Worm (Caenorhabditis elegans) whole organism, L4/young adult: ENCODE results near the gene pcca-1.
"Not testable (repeated sequence)": the region's sequence is repeated elsewhere in the genome, so short reads cannot be mapped to it uniquely, and the experiment has no call there.

Experiments
- W03F9.2 ChIP-seq: fragments of 150-350 bp; optimal IDR thresholded peaks from 2 replicates; lab custom pipeline; 2014; ENCODE audit warnings: missing biosample characterization, missing genetic modification characterization
- dao-5 ChIP-seq: sonication (generic microtip); optimal IDR thresholded peaks from 2 replicates; lab custom pipeline; 2016; ENCODE audit warnings: missing genotype, missing genetic modification characterization, moderate library complexity, missing compliant biosample characterization
- him-1 ChIP-seq: sonication (generic microtip); optimal IDR thresholded peaks from 2 replicates; lab custom pipeline; 2016; ENCODE audit warnings: missing genotype, missing genetic modification reagents, missing genetic modification characterization, missing compliant biosample characterization

The pcca-1 gene

DNA sequence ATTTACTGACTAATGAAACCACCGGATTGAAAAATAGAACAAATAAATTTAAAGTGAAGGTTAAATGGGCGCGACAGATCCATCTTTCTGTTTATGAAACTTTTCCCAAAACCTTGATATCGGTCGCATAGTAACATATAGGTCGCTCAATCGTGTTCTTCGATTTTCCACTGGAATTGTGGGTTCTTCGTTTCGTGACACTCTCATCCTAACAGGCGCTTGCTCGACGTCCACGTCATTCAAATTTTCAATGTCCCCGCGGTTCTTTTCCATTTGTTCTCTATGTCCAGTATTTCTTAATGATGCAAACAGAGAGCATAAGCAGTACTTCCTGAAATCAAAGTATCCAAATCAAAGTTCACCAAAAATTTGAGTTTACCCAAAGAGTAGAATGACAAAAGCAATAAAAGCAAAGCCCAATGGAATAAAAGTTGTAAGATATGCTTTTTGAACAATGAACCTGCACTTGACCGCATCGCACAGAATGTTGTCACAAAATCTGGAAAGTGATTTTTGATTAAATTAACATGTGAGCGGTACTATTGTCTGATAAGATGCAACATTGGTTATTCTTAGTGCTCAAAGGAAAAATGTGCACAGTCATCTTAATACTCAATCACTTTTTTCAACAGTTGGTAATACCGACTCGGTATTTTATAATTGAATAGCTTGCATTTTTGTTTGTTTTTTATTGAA lies 6.8 kb upstream of the pcca-1 start, which contains the start of gene F27D9.13:
F27D9.13 (minus strand) TSS at position 51 of the 696 bp plus-strand sequence.
- TF ChIP-seq him-1 (tag; lab: Kevin White, UChicago) (no peak), W03F9.2 (tag; lab: Kevin White, UChicago) (no peak), dao-5 (tag; lab: Kevin White, UChicago) (no peak)

DNA sequence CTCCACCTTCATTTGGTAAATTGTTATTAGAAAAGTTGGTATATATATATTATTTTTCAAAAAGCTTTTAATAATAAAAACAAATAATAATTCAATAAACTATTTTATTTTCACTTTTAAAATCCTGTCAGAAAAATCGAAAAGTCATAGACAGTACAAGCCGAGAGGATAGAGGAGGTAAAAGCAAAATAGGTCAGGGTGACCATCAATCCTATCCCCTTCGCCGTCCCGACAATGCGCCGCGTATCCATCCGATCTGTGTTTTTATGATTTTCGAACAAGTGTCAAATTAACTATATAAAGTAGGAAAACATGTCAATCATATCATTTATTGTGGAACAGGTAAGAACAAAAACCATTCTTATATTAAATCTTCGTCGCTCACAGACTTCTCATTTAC lies 4.6 kb upstream of the pcca-1 start:
- no peak for TF ChIP-seq him-1 (tag; lab: Kevin White, UChicago)
- TF ChIP-seq W03F9.2 (tag; lab: Kevin White, UChicago): no peak
- no peak for TF ChIP-seq dao-5 (tag; lab: Kevin White, UChicago)

DNA sequence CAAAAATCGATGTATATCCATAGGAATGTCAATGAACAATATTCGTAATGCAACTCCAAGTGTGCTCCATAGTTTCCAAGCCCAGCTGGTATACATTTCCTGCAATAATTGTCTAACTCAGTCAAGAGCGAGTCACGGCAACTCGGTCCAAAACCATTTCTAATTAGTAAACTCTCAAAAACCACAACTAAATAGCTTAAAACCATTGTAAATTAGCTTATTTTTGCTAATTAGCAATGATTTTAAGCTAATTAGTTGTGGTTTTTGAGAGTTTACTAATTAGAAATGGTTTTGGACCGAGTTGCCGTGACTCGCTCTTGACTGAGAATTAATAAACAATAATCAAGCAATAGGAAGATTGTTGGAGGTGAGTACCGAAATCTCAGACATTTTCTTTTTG lies 4.0 kb upstream of the pcca-1 start, which contains the start of gene dhs-29:
dhs-29 (minus strand) TSS at position 101 of the 400 bp plus-strand sequence.
- TF ChIP-seq W03F9.2, him-1, dao-5 (tag; lab: Kevin White, UChicago): not testable (repeated sequence)

DNA sequence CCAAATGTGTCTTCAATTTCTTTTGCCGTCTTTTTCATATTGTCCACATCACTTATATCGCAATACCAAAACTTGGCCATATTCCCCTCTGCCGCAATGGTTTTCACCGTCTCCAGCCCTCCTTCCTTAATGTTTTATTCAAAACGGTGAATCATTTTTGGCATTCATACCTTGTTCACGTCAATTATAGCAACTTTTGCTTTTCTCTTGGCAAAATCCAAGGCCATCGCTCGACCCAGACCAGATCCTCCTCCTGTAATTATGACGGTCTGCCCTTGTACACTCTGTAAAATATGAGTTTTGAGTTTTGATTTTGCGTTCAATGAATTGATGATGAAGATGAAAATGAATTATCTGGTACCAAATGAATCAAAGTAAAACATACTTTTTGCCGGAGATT lies 3.6 kb upstream of the pcca-1 start:
- TF ChIP-seq him-1 (tag; lab: Kevin White, UChicago) (no peak), W03F9.2 (tag; lab: Kevin White, UChicago) (no peak), dao-5 (tag; lab: Kevin White, UChicago) (no peak)

DNA sequence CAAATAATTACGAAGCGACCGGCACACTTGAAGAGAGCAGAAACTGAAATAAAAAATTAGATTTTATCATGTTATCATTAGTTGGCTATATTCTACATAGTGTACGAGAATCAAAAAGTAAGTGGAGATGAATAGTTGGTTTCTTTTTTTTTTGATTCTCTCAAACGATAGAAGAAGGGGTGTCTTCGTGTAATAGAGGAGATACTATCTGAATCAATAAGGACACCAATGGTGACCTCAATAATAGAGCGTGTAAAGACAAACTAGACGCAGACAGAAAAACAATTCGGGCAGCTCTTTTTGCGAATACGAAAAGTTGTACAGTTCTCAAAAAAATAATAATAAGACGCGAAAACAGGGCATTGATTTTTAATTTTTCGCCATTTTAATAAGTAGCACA lies 1.7 kb upstream of the pcca-1 start:
- TF ChIP-seq W03F9.2 (tag; lab: Kevin White, UChicago) (no peak), dao-5 (tag; lab: Kevin White, UChicago) (no peak), him-1 (tag; lab: Kevin White, UChicago) (no peak)

DNA sequence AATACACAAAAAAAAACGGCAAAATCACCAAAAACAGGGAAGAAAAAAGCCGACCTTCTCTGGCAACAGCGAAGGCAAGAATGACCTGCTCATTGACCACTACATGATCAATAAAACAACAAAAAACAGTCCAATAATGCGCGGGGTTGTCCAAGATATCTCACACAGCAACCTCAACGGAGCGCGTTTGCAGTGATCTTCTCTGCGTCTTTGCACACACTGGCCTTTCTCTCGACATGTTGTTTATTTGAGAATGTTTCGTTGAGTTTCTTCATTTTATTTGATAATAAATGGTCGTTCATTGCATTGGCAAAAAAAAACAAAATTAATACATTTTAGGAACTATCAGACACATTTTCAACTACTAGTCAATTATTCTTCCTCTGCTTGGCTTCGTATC lies 842 bp upstream of the pcca-1 start:
- no peak for TF ChIP-seq W03F9.2 (tag; lab: Kevin White, UChicago)
- TF ChIP-seq him-1 (tag; lab: Kevin White, UChicago): no peak
- TF ChIP-seq dao-5 (tag; lab: Kevin White, UChicago): no peak

DNA sequence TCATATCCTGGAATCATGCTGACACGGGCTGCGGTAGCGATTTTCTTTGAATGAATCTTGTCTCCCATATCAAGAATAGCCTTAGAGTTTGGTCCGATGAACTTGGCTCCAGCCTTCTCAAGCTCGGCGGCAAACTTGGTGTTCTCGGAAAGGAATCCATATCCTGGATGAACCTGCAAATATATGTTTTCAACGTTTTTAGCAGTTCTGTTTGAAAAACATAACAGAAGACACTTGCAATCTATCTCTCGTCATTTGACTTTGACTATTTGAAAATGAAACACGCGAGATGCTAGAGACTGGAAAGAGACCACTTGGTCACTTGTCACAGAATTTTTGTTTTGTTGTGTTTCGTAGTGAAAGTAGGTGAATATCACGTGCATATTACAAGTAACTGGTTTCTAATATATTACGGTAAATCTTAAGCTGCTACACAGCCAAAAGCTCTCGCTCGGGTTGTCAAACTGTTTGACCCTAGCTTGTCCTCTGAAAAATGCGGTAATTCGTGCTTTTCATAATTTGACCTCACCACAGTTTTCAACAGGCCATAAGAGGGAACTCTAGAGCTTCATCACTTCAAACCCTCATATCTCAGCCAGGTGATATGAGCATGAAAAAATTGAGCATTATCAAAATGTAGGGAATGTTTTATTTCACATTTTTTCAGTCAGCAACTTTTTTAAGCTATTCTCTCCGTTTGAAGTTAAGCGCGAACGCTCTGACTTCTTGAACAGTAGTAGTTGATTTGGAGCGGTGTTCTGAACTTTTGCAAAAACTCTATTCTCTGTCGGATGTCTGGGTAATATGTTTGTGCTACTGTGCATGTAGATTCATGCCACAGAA lies 974 bp downstream of the pcca-1 start:
- TF ChIP-seq him-1 (tag; lab: Kevin White, UChicago): no peak
- no peak for TF ChIP-seq dao-5 (tag; lab: Kevin White, UChicago)
- no peak for TF ChIP-seq W03F9.2 (tag; lab: Kevin White, UChicago)

DNA sequence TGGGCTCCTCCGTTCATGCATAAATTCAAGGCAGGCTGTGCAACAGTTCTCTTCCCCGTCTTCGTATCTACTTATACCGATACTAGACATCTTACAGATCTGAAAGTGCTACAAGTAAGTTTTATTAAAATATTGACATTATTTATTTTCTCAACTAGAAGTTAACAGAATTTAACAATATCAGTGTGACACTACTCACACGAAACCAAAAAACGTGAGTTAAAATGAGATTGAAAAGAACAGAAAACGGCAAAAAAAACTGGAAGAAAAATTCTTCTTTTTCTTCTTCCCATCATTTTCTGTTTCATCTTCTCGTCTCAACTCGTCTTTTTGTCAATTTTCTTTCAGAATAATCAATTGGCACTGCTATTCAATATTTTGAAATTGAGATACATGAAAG lies 3.9 kb downstream of the pcca-1 start, which contains the start of gene F27D9.12:
F27D9.12 (minus strand) TSS at position 101 of the 400 bp plus-strand sequence.
- no peak for TF ChIP-seq him-1 (tag; lab: Kevin White, UChicago)
- no peak for TF ChIP-seq W03F9.2 (tag; lab: Kevin White, UChicago)
- no peak for TF ChIP-seq dao-5 (tag; lab: Kevin White, UChicago)

DNA sequence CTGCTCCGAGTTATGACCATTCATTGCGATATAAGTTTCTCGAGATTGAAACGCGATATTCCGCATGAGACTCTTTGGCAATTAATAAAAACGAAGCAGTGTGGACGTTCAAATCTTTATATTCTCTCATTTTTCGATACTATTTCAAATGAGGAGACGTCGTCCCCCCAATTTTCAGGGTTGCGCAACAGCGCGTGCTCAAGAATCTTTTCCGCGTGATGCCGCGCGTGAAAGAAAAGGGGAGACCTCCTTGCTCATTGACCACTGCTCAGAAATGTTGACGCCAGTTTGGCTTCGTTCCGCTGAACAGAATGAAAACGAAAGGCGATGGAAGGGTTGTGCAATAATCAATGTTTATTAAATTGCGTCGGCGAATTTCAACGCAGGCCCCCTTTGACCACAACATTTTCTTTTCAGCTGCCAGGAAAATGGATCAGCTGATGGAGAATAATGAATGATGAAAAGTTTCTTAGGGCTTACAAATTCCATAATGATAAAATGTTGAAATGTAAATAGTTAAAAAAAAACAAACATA lies 5.2 kb downstream of the pcca-1 start:
- no peak for TF ChIP-seq him-1 (tag; lab: Kevin White, UChicago)
- TF ChIP-seq dao-5 (tag; lab: Kevin White, UChicago): no peak
- TF ChIP-seq W03F9.2 (tag; lab: Kevin White, UChicago): no peak

DNA sequence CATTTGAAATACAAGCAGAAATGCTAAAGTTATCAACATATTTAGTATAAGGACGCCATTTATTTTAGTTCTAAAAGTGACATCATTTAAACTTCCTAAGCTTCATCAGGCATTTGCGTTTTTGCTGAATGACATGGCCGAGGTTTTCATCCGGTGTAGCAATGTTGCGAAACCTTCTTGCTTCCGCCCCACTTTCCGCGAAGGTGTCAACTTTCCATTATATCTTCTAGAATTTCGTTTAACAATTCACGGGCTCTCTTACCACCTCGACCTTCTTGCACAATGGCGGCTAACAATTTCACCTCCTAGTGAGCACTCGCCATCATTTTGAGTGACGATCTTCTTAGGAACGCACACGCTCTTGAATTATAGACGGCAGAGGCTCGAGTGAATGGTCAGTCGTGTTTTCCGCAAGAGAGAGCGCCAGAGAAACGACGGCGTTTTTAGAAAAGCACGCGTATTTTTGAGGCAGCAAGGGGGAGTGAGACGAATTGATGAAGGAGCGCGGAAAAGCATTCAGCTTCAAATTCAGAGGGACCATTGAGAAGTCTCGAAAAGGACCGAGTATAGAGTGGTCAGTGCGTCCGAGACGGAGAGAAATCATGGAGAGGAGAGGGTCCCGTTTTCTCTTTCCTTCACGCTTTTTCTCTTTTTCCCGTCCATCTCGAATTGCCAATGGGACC lies 6.9 kb downstream of the pcca-1 start:
- TF ChIP-seq dao-5 (tag; lab: Kevin White, UChicago): no peak
- TF ChIP-seq him-1 (tag; lab: Kevin White, UChicago): peak; percentile 30
- TF ChIP-seq W03F9.2 (tag; lab: Kevin White, UChicago): no peak

DNA sequence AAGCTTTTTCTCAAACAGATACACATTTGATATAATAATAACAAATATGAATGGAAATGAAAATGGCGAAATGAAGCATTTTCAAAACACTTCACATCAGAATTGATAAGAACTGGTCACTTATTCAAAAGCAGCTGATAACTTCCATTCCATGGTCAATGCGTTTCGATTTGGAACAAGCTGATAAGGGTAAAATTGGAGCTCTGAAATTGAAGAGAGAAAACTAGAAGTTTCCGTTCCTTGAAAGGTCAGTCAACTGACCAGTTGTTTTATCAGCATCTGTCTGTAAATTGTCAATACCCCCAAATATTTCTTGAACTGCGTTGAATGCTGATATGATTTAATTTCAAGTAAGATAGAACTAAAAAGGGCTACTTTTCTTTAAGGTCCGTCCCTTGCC lies 8.5 kb downstream of the pcca-1 start:
- TF ChIP-seq him-1 (tag; lab: Kevin White, UChicago) (no peak), W03F9.2 (tag; lab: Kevin White, UChicago) (no peak), dao-5 (tag; lab: Kevin White, UChicago) (no peak)

DNA sequence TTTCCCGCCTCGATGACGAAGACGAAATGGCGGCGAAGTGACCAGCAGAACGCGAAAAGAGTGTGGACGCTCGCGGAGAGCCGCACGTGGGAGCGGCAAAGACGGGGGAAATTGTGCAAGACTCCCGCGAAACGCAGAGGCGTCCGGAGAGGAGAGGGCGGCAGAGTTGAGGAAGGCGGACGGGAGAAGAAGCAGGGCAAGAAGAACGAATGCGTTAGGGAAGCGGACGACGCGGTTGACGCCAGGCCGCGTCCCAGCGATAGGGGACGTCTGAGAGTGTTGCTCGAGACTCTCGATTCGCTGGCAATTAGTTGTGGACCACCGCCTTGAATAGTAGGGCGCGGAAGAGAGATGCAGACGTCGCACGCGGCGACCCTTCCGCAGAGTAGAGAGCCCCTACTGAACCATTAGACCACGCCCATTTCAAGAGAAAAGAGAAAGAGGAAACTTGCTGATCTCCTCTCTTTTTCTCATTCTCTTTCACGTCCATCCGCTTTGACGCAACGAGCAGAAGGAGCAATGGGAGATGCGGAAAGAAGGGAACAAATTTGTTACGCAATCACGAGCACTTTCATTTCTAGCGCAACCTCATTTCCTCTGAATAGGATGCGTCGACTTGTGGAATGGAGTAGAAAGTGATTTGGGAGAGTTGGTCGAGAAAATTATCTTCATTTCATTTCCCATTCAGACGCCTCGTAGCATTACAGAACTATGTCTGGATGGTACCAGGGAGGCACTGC lies 9.4 kb downstream of the pcca-1 start:
- TF ChIP-seq him-1 (tag; lab: Kevin White, UChicago) (no peak), W03F9.2 (tag; lab: Kevin White, UChicago) (no peak), dao-5 (tag; lab: Kevin White, UChicago) (no peak)
